Worm (Caenorhabditis elegans) whole organism, midembryonic: ENCODE results near the gene F43E2.11.

ENCODE experiments used
- med-1 ChIP-seq: sonication (generic microtip); optimal IDR thresholded peaks from 2 replicates; lab custom pipeline; 2017; ENCODE audit warnings: missing genetic modification characterization, mild to moderate bottlenecking, missing compliant biosample characterization, antibody characterized with exemption, missing genetic modification reagents; ENCODE audit not compliant: insufficient read depth
- tab-1 ChIP-seq: fragments of 200-800 bp; sonication (Bioruptor generic); IDR thresholded peaks from 2 replicates; pipeline ENCODE4 v1.3.6; 2022; ENCODE audit warnings: missing genetic modification characterization, missing compliant biosample characterization

DNA sequence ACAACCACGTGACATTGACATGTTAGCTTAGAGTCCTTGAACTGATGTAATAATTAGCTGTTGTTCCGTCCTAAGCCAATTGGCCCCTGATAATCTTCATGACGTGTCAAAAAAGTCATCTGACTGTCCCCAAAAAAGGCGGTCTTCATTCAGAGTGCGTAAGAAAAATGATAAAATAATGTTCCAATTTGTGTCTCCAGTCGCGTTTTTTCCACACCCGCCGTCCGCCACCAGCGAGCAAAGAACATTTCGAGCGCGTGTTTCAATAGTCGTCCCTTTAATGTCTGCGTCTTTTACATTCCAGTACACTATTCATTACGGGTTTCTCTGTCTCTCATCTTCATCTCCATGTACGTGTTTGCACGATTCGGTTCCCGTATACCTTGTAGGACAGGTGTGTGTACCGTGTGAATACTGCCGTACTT, 32.6 kb downstream of the F43E2.11 start:
- TF ChIP-seq med-1 (GFP tag; lab: Kevin White, UChicago) (no peak), tab-1 (GFP tag; lab: Robert Waterston, UW) (no peak)
